Worm (Caenorhabditis elegans) whole organism, L1 larva: Measurements from ENCODE around the gene klc-1.

Source experiments
- C34B4.2 ChIP-seq: sonication (generic microtip); optimal IDR thresholded peaks from 2 replicates; lab custom pipeline; 2017; ENCODE audit warnings: mild to moderate bottlenecking, missing genetic modification characterization, missing compliant biosample characterization
- F16B12.6 ChIP-seq: fragments of 150-350 bp; optimal IDR thresholded peaks from 2 replicates; lab custom pipeline; 2014; ENCODE audit warnings: missing biosample characterization, missing genetic modification characterization
- Y116A8C.19 ChIP-seq: sonication (generic microtip); optimal IDR thresholded peaks from 2 replicates; lab custom pipeline; 2016; ENCODE audit warnings: missing compliant biosample characterization, missing genetic modification characterization, borderline replicate concordance
- aha-1 ChIP-seq: fragments of 150-350 bp; optimal IDR thresholded peaks from 2 replicates; lab custom pipeline; 2014; ENCODE audit warnings: missing biosample characterization, missing genetic modification characterization
- alr-1 ChIP-seq: fragments of 200-800 bp; sonication (Bioruptor generic); optimal IDR thresholded peaks from 2 replicates; lab custom pipeline; 2018; ENCODE audit warnings: borderline replicate concordance, mild to moderate bottlenecking, missing genetic modification characterization, missing compliant biosample characterization
- ceh-63 ChIP-seq: fragments of 200-800 bp; sonication (Bioruptor generic); optimal IDR thresholded peaks from 2 replicates; lab custom pipeline; 2018; ENCODE audit warnings: mild to moderate bottlenecking, missing genetic modification characterization, missing compliant biosample characterization
- ceh-82 ChIP-seq, 3 experiments: fragments of 150-350 bp in 1 of 3; sonication (generic microtip) in 2 of 3; optimal IDR thresholded peaks; 2 replicates each; lab custom pipeline; 2014 to 2017; ENCODE audit warnings: missing biosample characterization in 3 of 3, missing genetic modification characterization in 3 of 3
- ceh-88 ChIP-seq: fragments of 200-800 bp; sonication (Bioruptor generic); IDR thresholded peaks from 2 replicates; pipeline ENCODE4 v1.3.6; 2022; ENCODE audit warnings: missing genetic modification characterization, missing compliant biosample characterization
- ceh-90 ChIP-seq: sonication (generic microtip); optimal IDR thresholded peaks from 2 replicates; lab custom pipeline; 2016; ENCODE audit warnings: missing genetic modification characterization, missing compliant biosample characterization
- efl-1 ChIP-seq, 4 experiments: fragments of 150-350 bp; optimal IDR thresholded peaks in 3 of 4; peaks in 1 of 4; 1 replicate in 1 of 4; 2 replicates in 3 of 4; lab custom pipeline; 2014; ENCODE audit warnings: missing biosample characterization in 2 of 4, missing genetic modification characterization in 2 of 4, missing genetic modification reagents in 2 of 4
- egl-27 ChIP-seq, 2 experiments: fragments of 150-350 bp in 1 of 2; sonication (generic microtip); optimal IDR thresholded peaks; 3 replicates each; lab custom pipeline; 2017 to 2018; ENCODE audit warnings: missing biosample characterization in 2 of 2, missing genetic modification characterization in 2 of 2, missing genetic modification reagents in 2 of 2
- elt-2 ChIP-seq: sonication (generic microtip); optimal IDR thresholded peaks from 2 replicates; lab custom pipeline; 2016; ENCODE audit warnings: missing genetic modification characterization, mild to moderate bottlenecking, inconsistent platforms, missing compliant biosample characterization, missing genetic modification reagents
- elt-3 ChIP-seq, 6 experiments: fragments of 150-350 bp in 1 of 6; sonication (generic microtip); optimal IDR thresholded peaks; 2 replicates each; lab custom pipeline; 2017 to 2018; ENCODE audit warnings: missing biosample characterization in 6 of 6, missing genetic modification characterization in 6 of 6, inconsistent platforms in 1 of 6
- ets-5 ChIP-seq: fragments of 200-800 bp; sonication (Bioruptor generic); IDR thresholded peaks from 2 replicates; pipeline ENCODE4 v1.3.6; 2022; ENCODE audit warnings: missing genetic modification characterization, missing compliant biosample characterization
- fkh-10 ChIP-seq: sonication (generic microtip); optimal IDR thresholded peaks from 2 replicates; lab custom pipeline; 2017; ENCODE audit warnings: missing biosample characterization, missing genetic modification reagents, missing genetic modification characterization
- fkh-4 ChIP-seq: sonication (generic microtip); optimal IDR thresholded peaks from 2 replicates; lab custom pipeline; 2016; ENCODE audit warnings: missing compliant biosample characterization, missing genetic modification characterization, borderline replicate concordance
- fkh-8 ChIP-seq: sonication (generic microtip); optimal IDR thresholded peaks from 2 replicates; lab custom pipeline; 2016; ENCODE audit warnings: mild to moderate bottlenecking, missing genetic modification characterization, missing compliant biosample characterization
- fos-1 ChIP-seq: fragments of 150-350 bp; optimal IDR thresholded peaks from 2 replicates; lab custom pipeline; 2014; ENCODE audit warnings: missing biosample characterization, missing genetic modification characterization
- hlh-4 ChIP-seq: sonication (generic microtip); optimal IDR thresholded peaks from 2 replicates; lab custom pipeline; 2016; ENCODE audit warnings: mild to moderate bottlenecking, missing genetic modification characterization, missing compliant biosample characterization
- hpl-2 ChIP-seq: fragments of 150-350 bp; optimal IDR thresholded peaks from 2 replicates; lab custom pipeline; 2014; ENCODE audit warnings: missing biosample characterization, missing genetic modification reagents, missing genetic modification characterization
- lin-14 ChIP-seq: fragments of 200-800 bp; sonication (Bioruptor generic); optimal IDR thresholded peaks from 2 replicates; lab custom pipeline; 2018; ENCODE audit warnings: mild to moderate bottlenecking, missing genetic modification characterization, moderate library complexity, missing compliant biosample characterization
- lin-15B ChIP-seq: fragments of 150-350 bp; sonication (generic microtip); optimal IDR thresholded peaks from 3 replicates; lab custom pipeline; 2014; ENCODE audit warnings: missing biosample characterization, missing genetic modification characterization
- lin-35 ChIP-seq, 2 experiments: fragments of 150-350 bp; optimal IDR thresholded peaks; 2 replicates each; lab custom pipeline; 2014; ENCODE audit warnings: missing biosample characterization in 2 of 2, missing genetic modification characterization in 2 of 2, missing genetic modification reagents in 2 of 2
- lsy-2 ChIP-seq, 2 experiments: fragments of 150-350 bp; optimal IDR thresholded peaks; 2 replicates each; lab custom pipeline; 2014; ENCODE audit warnings: missing biosample characterization in 2 of 2, missing genetic modification characterization in 2 of 2
- mdl-1 ChIP-seq, 2 experiments: fragments of 150-350 bp; optimal IDR thresholded peaks; 2 replicates each; lab custom pipeline; 2014 to 2017; ENCODE audit warnings: missing biosample characterization in 2 of 2, missing genetic modification characterization in 2 of 2, inconsistent platforms in 1 of 2
- mef-2 ChIP-seq: fragments of 150-350 bp; optimal IDR thresholded peaks from 2 replicates; lab custom pipeline; 2014; ENCODE audit warnings: missing biosample characterization, missing genetic modification characterization
- nhr-11 ChIP-seq: fragments of 150-350 bp; optimal IDR thresholded peaks from 2 replicates; lab custom pipeline; 2014; ENCODE audit warnings: missing biosample characterization, missing genetic modification characterization
- nhr-20 ChIP-seq: sonication (generic microtip); optimal IDR thresholded peaks from 2 replicates; lab custom pipeline; 2016; ENCODE audit warnings: mild to moderate bottlenecking, missing genetic modification characterization, missing compliant biosample characterization
- nhr-237 ChIP-seq: fragments of 150-350 bp; optimal IDR thresholded peaks from 2 replicates; lab custom pipeline; 2014; ENCODE audit warnings: missing biosample characterization, missing genetic modification characterization
- nhr-28 ChIP-seq: fragments of 150-350 bp; optimal IDR thresholded peaks from 2 replicates; lab custom pipeline; 2014; ENCODE audit warnings: missing biosample characterization, missing genetic modification characterization
- nhr-47 ChIP-seq: sonication (generic microtip); optimal IDR thresholded peaks from 2 replicates; lab custom pipeline; 2016; ENCODE audit warnings: mild to moderate bottlenecking, missing genetic modification characterization, moderate library complexity, missing compliant biosample characterization
- nhr-77 ChIP-seq: fragments of 150-350 bp; optimal IDR thresholded peaks from 2 replicates; lab custom pipeline; 2014; ENCODE audit warnings: missing biosample characterization, missing genetic modification characterization
- nhr-84 ChIP-seq: sonication (generic microtip); optimal IDR thresholded peaks from 2 replicates; lab custom pipeline; 2017; ENCODE audit warnings: missing biosample characterization, missing genetic modification characterization
- nhr-85 ChIP-seq: sonication (generic microtip); peaks from one replicate; lab custom pipeline; 2016; ENCODE audit warnings: missing genetic modification characterization, inconsistent platforms, missing compliant biosample characterization
- nhr-90 ChIP-seq: sonication (generic microtip); optimal IDR thresholded peaks from 2 replicates; lab custom pipeline; 2016; ENCODE audit warnings: mild to moderate bottlenecking, missing genetic modification characterization, missing compliant biosample characterization; ENCODE audit not compliant: poor library complexity
- pag-3 ChIP-seq: sonication (generic microtip); optimal IDR thresholded peaks from 2 replicates; lab custom pipeline; 2017; ENCODE audit warnings: missing genetic modification characterization, mild to moderate bottlenecking, missing compliant biosample characterization, antibody characterized with exemption, borderline replicate concordance; ENCODE audit not compliant: insufficient read depth
- pqm-1 ChIP-seq: sonication (generic microtip); optimal IDR thresholded peaks from 3 replicates; lab custom pipeline; 2017; ENCODE audit warnings: missing biosample characterization, missing genetic modification characterization
- rnt-1 ChIP-seq: sonication (generic microtip); optimal IDR thresholded peaks from 2 replicates; lab custom pipeline; 2016; ENCODE audit warnings: mild to moderate bottlenecking, missing genetic modification characterization, moderate library complexity, missing compliant biosample characterization
- skn-1 ChIP-seq: fragments of 150-350 bp; optimal IDR thresholded peaks from 2 replicates; lab custom pipeline; 2014; ENCODE audit warnings: missing biosample characterization, missing genetic modification characterization
- snpc-4 ChIP-seq: fragments of 150-350 bp; optimal IDR thresholded peaks from 2 replicates; lab custom pipeline; 2014; ENCODE audit warnings: missing biosample characterization, missing genetic modification characterization
- snu-23 ChIP-seq: sonication (generic microtip); optimal IDR thresholded peaks from 2 replicates; lab custom pipeline; 2016; ENCODE audit warnings: missing genetic modification characterization, missing compliant biosample characterization
- sox-4 ChIP-seq: sonication (generic microtip); optimal IDR thresholded peaks from 2 replicates; lab custom pipeline; 2016; ENCODE audit warnings: missing genetic modification characterization, missing compliant biosample characterization
- sptf-1 ChIP-seq: fragments of 150-350 bp; optimal IDR thresholded peaks from 2 replicates; lab custom pipeline; 2014; ENCODE audit warnings: missing biosample characterization, missing genetic modification characterization
- tbx-2 ChIP-seq: sonication (generic microtip); optimal IDR thresholded peaks from 2 replicates; lab custom pipeline; 2016; ENCODE audit warnings: missing genetic modification characterization, missing compliant biosample characterization
- tlp-1 ChIP-seq: fragments of 150-350 bp; optimal IDR thresholded peaks from 2 replicates; lab custom pipeline; 2014; ENCODE audit warnings: missing biosample characterization, missing genetic modification characterization
- unc-130 ChIP-seq: fragments of 150-350 bp; optimal IDR thresholded peaks from 2 replicates; lab custom pipeline; 2017; ENCODE audit warnings: missing biosample characterization, missing genetic modification characterization, inconsistent platforms
- unc-62 ChIP-seq: fragments of 150-350 bp; optimal IDR thresholded peaks from 2 replicates; lab custom pipeline; 2014; ENCODE audit warnings: missing biosample characterization, missing genetic modification reagents, missing genetic modification characterization
- unc-86 ChIP-seq: sonication (generic microtip); optimal IDR thresholded peaks from 2 replicates; lab custom pipeline; 2016; ENCODE audit warnings: missing genetic modification characterization, missing compliant biosample characterization
- vab-15 ChIP-seq: sonication (generic microtip); optimal IDR thresholded peaks from 2 replicates; lab custom pipeline; 2017; ENCODE audit warnings: missing genotype, mild to moderate bottlenecking, missing genetic modification characterization, missing compliant biosample characterization
- ztf-4 ChIP-seq: fragments of 150-350 bp; optimal IDR thresholded peaks from 2 replicates; lab custom pipeline; 2014; ENCODE audit warnings: missing biosample characterization, missing genetic modification characterization

Gene klc-1

DNA sequence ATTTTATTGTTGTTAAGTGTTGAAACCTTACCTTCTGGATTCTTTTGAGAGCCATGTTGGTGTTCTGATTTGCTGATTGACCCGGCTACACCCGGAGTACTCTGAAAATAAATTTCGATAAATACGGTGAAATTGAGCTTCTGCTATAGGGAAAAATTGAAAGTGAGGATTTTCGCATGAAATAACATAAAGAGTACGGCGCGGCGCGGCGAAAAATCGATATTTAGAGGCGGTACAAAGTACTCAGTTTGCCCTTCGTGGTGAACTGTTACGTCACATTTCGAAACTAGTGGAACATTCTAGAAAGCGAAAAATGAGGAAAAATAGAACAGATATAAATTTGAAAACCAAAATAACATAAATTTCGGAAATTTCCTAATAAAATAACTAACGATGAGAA, 1.4 kb upstream of the klc-1 start, which contains the start of gene let-70:
Gene let-70, minus strand, starts transcription at position 101 of the 400 bp plus-strand sequence.
- TF ChIP-seq fkh-8 (tag; lab: Kevin White, UChicago) (no peak), nhr-47 (tag; lab: Kevin White, UChicago) (no peak), ceh-90 (tag; lab: Kevin White, UChicago) (no peak), skn-1 (peak; percentile 23)

DNA sequence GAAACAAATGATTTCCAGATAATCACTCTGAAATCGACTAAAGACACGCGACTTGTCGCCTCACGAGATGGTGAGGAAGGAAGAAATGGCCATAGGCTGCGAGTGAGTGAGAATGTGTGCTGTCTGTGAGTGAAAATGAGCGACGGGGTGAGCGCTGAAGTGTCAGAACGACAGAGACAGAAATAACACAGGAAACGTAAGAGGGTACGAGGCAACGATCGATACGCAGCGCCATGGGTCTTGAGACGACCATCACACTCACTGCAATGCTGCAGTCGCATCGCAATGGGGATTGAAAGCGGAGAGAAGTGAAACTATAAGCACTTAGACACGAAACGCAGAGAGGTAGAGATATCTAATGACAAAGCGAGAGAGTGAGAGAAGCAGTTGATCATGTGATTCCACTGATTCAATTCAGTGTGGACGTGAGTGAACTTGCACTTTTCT, 723 bp upstream of the klc-1 start:
- TF ChIP-seq alr-1 (tag; lab: Kevin White, UChicago) (no peak), sptf-1 (tag; lab: Kevin White, UChicago) (no peak), tbx-2 (tag; lab: Kevin White, UChicago) (peak; percentile 97), F16B12.6 (tag; lab: Kevin White, UChicago) (peak; percentile 34), nhr-28 (no peak), nhr-84 (no peak), fos-1 (peak; percentile 91), ceh-88 (0 out of 2 replicates have a peak, but pooled peaks have one; percentile 52), vab-15 (tag; lab: Kevin White, UChicago) (peak; percentile 63), fkh-10 (GFP tag; lab: Kevin White, UChicago) (peak; percentile 92), efl-1 (optimal IDR thresholded peaks at IDR 0.05; lab: Kevin White, UChicago) (peak; percentile 86 to 92), efl-1 (GFP tag; optimal IDR thresholded peaks at IDR 0.05 in 1 of 2; lab: Kevin White, UChicago) (peak; percentile 67 to 97), ceh-82 (tag; optimal IDR thresholded peaks at IDR 0.05; lab: Kevin White, UChicago) (peak; percentile 80 to 92 (median 90)), egl-27 (tag; optimal IDR thresholded peaks at IDR 0.05; lab: Kevin White, UChicago) (peak; percentile 32 to 66), unc-62 (GFP tag; lab: Kevin White, UChicago) (no peak), ets-5 (GFP tag; lab: Robert Waterston, UW) (no peak), mdl-1 (tag; optimal IDR thresholded peaks at IDR 0.05; lab: Kevin White, UChicago) (peak in 1 of 2 experiments; percentile 95), rnt-1 (tag; lab: Kevin White, UChicago) (peak; percentile 84), snu-23 (GFP tag; lab: Kevin White, UChicago) (peak; percentile 98), tlp-1 (tag; lab: Kevin White, UChicago) (no peak), nhr-85 (tag; lab: Kevin White, UChicago) (peak; percentile 98), fkh-4 (peak; percentile 57), mef-2 (tag; lab: Kevin White, UChicago) (peak; percentile 84), lsy-2 (tag; optimal IDR thresholded peaks at IDR 0.05; lab: Kevin White, UChicago) (peak; percentile 91 to 94), elt-3 (tag; optimal IDR thresholded peaks at IDR 0.05; lab: Kevin White, UChicago) (peak in 4 of 6 experiments; percentile 28 to 90 (median 75)), lin-14 (GFP tag; lab: Kevin White, UChicago) (peak; percentile 98), nhr-77 (peak; percentile 95), aha-1 (peak; percentile 42), nhr-20 (tag; lab: Kevin White, UChicago) (peak; percentile 96), hpl-2 (GFP tag; lab: Kevin White, UChicago) (peak; percentile 54), nhr-11 (tag; lab: Kevin White, UChicago) (peak; percentile 90), nhr-237 (tag; lab: Kevin White, UChicago) (peak; percentile 91), pag-3 (no peak), lin-35 (GFP tag; optimal IDR thresholded peaks at IDR 0.05; lab: Kevin White, UChicago) (peak; percentile 85 to 87), lin-15B (no peak), Y116A8C.19 (tag; lab: Kevin White, UChicago) (no peak), unc-86 (tag; lab: Kevin White, UChicago) (peak; percentile 92), snpc-4 (peak; percentile 71), elt-2 (tag; lab: Kevin White, UChicago) (peak; percentile 65), sox-4 (tag; lab: Kevin White, UChicago) (peak; percentile 65), pqm-1 (tag; lab: Kevin White, UChicago) (no peak), skn-1 (peak; percentile 73), nhr-90 (peak; percentile 90), C34B4.2 (peak; percentile 45), ceh-63 (GFP tag; lab: Kevin White, UChicago) (no peak), unc-130 (tag; lab: Kevin White, UChicago) (peak; percentile 93), hlh-4 (no peak), ztf-4 (tag; lab: Kevin White, UChicago) (peak; percentile 95)
